Fruit fly (Drosophila melanogaster): ENCODE results near the gene Sxl.

Sxl gene

dm6 chrX:7097859-7098303 lies at the start of gene Sxl:
TSS of gene Sxl (minus strand) at chrX:7098053.
- no peak for TF ChIP-seq Rel (GFP tag; optimal IDR thresholded peaks at IDR 0.05)
- peak; percentile 87 for TF ChIP-seq Rel (tag; optimal IDR thresholded peaks at IDR 0.05)
- TF ChIP-seq Sp1 (GFP tag; optimal IDR thresholded peaks at IDR 0.05), result peak; percentile 18
- TF ChIP-seq rgr (GFP tag; optimal IDR thresholded peaks at IDR 0.05), result peak; percentile 10
- no peak for TF ChIP-seq tai (GFP tag; optimal IDR thresholded peaks at IDR 0.05)
- TF ChIP-seq Myc (optimal IDR thresholded peaks at IDR 0.05), result peak; percentile 4
- TF ChIP-seq foxo (GFP tag; optimal IDR thresholded peaks at IDR 0.05), result peak in 1 of 2 experiments; percentile 46
- peak; percentile 29 for TF ChIP-seq br (GFP tag; optimal IDR thresholded peaks at IDR 0.05)
- TF ChIP-seq h (GFP tag; optimal IDR thresholded peaks at IDR 0.05), result peak; percentile 33
- no peak for TF ChIP-seq Abd-B (GFP tag; optimal IDR thresholded peaks at IDR 0.05)
- TF ChIP-seq N (GFP tag; optimal IDR thresholded peaks at IDR 0.05), result no peak

- TF ChIP-seq Jra (GFP tag; optimal IDR thresholded peaks at IDR 0.05) (no peak), Rel (GFP tag; optimal IDR thresholded peaks at IDR 0.05) (no peak), Rel (tag; optimal IDR thresholded peaks at IDR 0.05) (no peak), brk (GFP tag; optimal IDR thresholded peaks at IDR 0.05) (no peak), ey (GFP tag; optimal IDR thresholded peaks at IDR 0.05) (no peak), Abd-B (GFP tag; optimal IDR thresholded peaks at IDR 0.05) (no peak), pan (optimal IDR thresholded peaks at IDR 0.05) (no peak), Hnf4 (GFP tag; optimal IDR thresholded peaks at IDR 0.05) (no peak), CrebA (GFP tag; optimal IDR thresholded peaks at IDR 0.05; ENCODE audit: borderline replicate concordance) (no peak), CG9705 (GFP tag; optimal IDR thresholded peaks at IDR 0.05) (no peak), Hr83 (GFP tag; optimal IDR thresholded peaks at IDR 0.05; ENCODE audit: poor library complexity, severe bottlenecking) (no peak), dmrt93B (GFP tag; optimal IDR thresholded peaks at IDR 0.05) (no peak), dsf (GFP tag; optimal IDR thresholded peaks at IDR 0.05; ENCODE audit: borderline replicate concordance) (no peak), usp (GFP tag; optimal IDR thresholded peaks at IDR 0.05) (no peak), OdsH (GFP tag; optimal IDR thresholded peaks at IDR 0.05) (no peak), Vsx2 (GFP tag; optimal IDR thresholded peaks at IDR 0.05; ENCODE audit: partially characterized antibody) (no peak)
Measured at dm6 chrX:7141753-7142152, 43.9 kb upstream of the Sxl start.

dm6 chrX:7139952-7140351 lies 42.1 kb upstream of the Sxl start:
- TF ChIP-seq Myc (optimal IDR thresholded peaks at IDR 0.05) (no peak), jim (GFP tag; optimal IDR thresholded peaks at IDR 0.05) (no peak), Abd-B (GFP tag; optimal IDR thresholded peaks at IDR 0.05) (no peak), fru (GFP tag; optimal IDR thresholded peaks at IDR 0.05) (no peak), dl (GFP tag; optimal IDR thresholded peaks at IDR 0.05; ENCODE audit: insufficient read depth in 1 of 2, partially characterized antibody in 2 of 2) (no peak), foxo (GFP tag; optimal IDR thresholded peaks at IDR 0.05) (no peak), brk (GFP tag; optimal IDR thresholded peaks at IDR 0.05) (no peak), rgr (GFP tag; optimal IDR thresholded peaks at IDR 0.05) (no peak), Dfd (GFP tag; optimal IDR thresholded peaks at IDR 0.05) (no peak)

dm6 chrX:7137423-7137822 lies 39.6 kb upstream of the Sxl start, which contains the start of gene Cph:
TSS of gene Cph (plus strand) at chrX:7137723.
- TF ChIP-seq HLH106 (tag; optimal IDR thresholded peaks at IDR 0.05) (no peak), N (GFP tag; optimal IDR thresholded peaks at IDR 0.05) (no peak), Dfd (GFP tag; optimal IDR thresholded peaks at IDR 0.05) (no peak), pan (optimal IDR thresholded peaks at IDR 0.05) (no peak), woc (GFP tag; optimal IDR thresholded peaks at IDR 0.05) (no peak), Sp1 (GFP tag; optimal IDR thresholded peaks at IDR 0.05) (no peak), Jra (GFP tag; optimal IDR thresholded peaks at IDR 0.05) (no peak), br (GFP tag; optimal IDR thresholded peaks at IDR 0.05) (no peak), sv (GFP tag; optimal IDR thresholded peaks at IDR 0.05) (no peak), Abd-B (GFP tag; optimal IDR thresholded peaks at IDR 0.05) (no peak), Dif (GFP tag; optimal IDR thresholded peaks at IDR 0.05; ENCODE audit: partially characterized antibody) (no peak)

dm6 chrX:7124474-7124873 lies 26.6 kb upstream of the Sxl start:
- no peak for TF ChIP-seq foxo (GFP tag; optimal IDR thresholded peaks at IDR 0.05)
- no peak for TF ChIP-seq sv (GFP tag; optimal IDR thresholded peaks at IDR 0.05)
- TF ChIP-seq rgr (GFP tag; optimal IDR thresholded peaks at IDR 0.05), result no peak
- no peak for TF ChIP-seq Rel (GFP tag; optimal IDR thresholded peaks at IDR 0.05)
- TF ChIP-seq Rel (tag; optimal IDR thresholded peaks at IDR 0.05), result no peak
- TF ChIP-seq Hr83 (GFP tag; optimal IDR thresholded peaks at IDR 0.05; ENCODE audit: poor library complexity, severe bottlenecking), result no peak
- TF ChIP-seq Dfd (GFP tag; optimal IDR thresholded peaks at IDR 0.05), result no peak
- TF ChIP-seq Myc (optimal IDR thresholded peaks at IDR 0.05), result no peak
- TF ChIP-seq Hr78 (GFP tag; optimal IDR thresholded peaks at IDR 0.05), result no peak
- TF ChIP-seq br (GFP tag; optimal IDR thresholded peaks at IDR 0.05), result no peak
- TF ChIP-seq Mio (GFP tag; optimal IDR thresholded peaks at IDR 0.05), result no peak
- no peak for TF ChIP-seq OdsH (GFP tag; optimal IDR thresholded peaks at IDR 0.05)
- TF ChIP-seq dl (GFP tag; optimal IDR thresholded peaks at IDR 0.05; ENCODE audit: insufficient read depth in 1 of 2, partially characterized antibody in 2 of 2), result no peak
- TF ChIP-seq Jra (GFP tag; optimal IDR thresholded peaks at IDR 0.05), result no peak
- no peak for TF ChIP-seq N (GFP tag; optimal IDR thresholded peaks at IDR 0.05)
- no peak for TF ChIP-seq h (GFP tag; optimal IDR thresholded peaks at IDR 0.05)
- TF ChIP-seq lola (GFP tag; optimal IDR thresholded peaks at IDR 0.05), result no peak
- TF ChIP-seq fru (GFP tag; optimal IDR thresholded peaks at IDR 0.05), result no peak
- TF ChIP-seq CG9705 (GFP tag; optimal IDR thresholded peaks at IDR 0.05), result no peak
- TF ChIP-seq Abd-B (GFP tag; optimal IDR thresholded peaks at IDR 0.05), result no peak
